Fruit fly (Drosophila melanogaster) whole organism, embryonic: ENCODE measurements around the gene isoQC.
A peak's percentile ranks its signal among the peaks of the same experiment; 100 is the strongest.

ENCODE experiments used
- Antp ChIP-seq: fragments of 200-800 bp; sonication (Bioruptor generic); optimal IDR thresholded peaks from 3 replicates; lab custom pipeline; 2016; ENCODE audit warnings: missing biosample characterization, missing genetic modification characterization
- Atf-2 ChIP-seq: fragments of 200-800 bp; sonication (Bioruptor generic); optimal IDR thresholded peaks from 2 replicates; lab custom pipeline; 2016; ENCODE audit warnings: missing biosample characterization, missing genetic modification characterization
- CG11247 ChIP-seq: fragments of 200-800 bp; sonication (Bioruptor generic); IDR thresholded peaks from 2 replicates; pipeline ENCODE4 v1.3.6; 2022; ENCODE audit warnings: missing biosample characterization, missing genetic modification characterization
- CG12104 ChIP-seq: fragments of 200-800 bp; sonication (Bioruptor generic); optimal IDR thresholded peaks from 3 replicates; lab custom pipeline; 2016; ENCODE audit warnings: missing biosample characterization, missing genetic modification characterization
- CG13287 ChIP-seq: fragments of 200-800 bp; sonication (Bioruptor generic); IDR thresholded peaks from 2 replicates; pipeline ENCODE4 v1.3.6; 2022; ENCODE audit warnings: missing biosample characterization, missing genetic modification characterization; ENCODE audit not compliant: partially characterized antibody
- CG15696 ChIP-seq: fragments of 200-800 bp; sonication (Bioruptor generic); optimal IDR thresholded peaks from 2 replicates; lab custom pipeline; 2019; ENCODE audit warnings: missing biosample characterization, mild to moderate bottlenecking, missing genetic modification characterization, moderate library complexity
- CG17568 ChIP-seq: fragments of 200-800 bp; sonication (Bioruptor generic); optimal IDR thresholded peaks from 2 replicates; lab custom pipeline; 2018; ENCODE audit warnings: missing biosample characterization, mild to moderate bottlenecking, missing genetic modification characterization, moderate library complexity
- CG18011 ChIP-seq: fragments of 200-800 bp; sonication (Bioruptor generic); optimal IDR thresholded peaks from 2 replicates; lab custom pipeline; 2017; ENCODE audit warnings: missing biosample characterization, missing genetic modification characterization, mild to moderate bottlenecking, moderate library complexity, missing genotype
- CG18764 ChIP-seq: fragments of 200-800 bp; sonication (Bioruptor generic); optimal IDR thresholded peaks from 3 replicates; lab custom pipeline; 2016; ENCODE audit warnings: missing biosample characterization, missing genetic modification characterization
- CG3995 ChIP-seq: fragments of 200-800 bp; sonication (Bioruptor generic); optimal IDR thresholded peaks from 3 replicates; lab custom pipeline; 2016; ENCODE audit warnings: missing biosample characterization, missing genetic modification characterization
- CG7963 ChIP-seq: fragments of 200-800 bp; sonication (Bioruptor generic); IDR thresholded peaks from 3 replicates; pipeline ENCODE4 v1.3.6; 2022; ENCODE audit warnings: missing biosample characterization, missing genetic modification characterization; ENCODE audit not compliant: partially characterized antibody
- D19B ChIP-seq: fragments of 200-800 bp; sonication (Bioruptor generic); optimal IDR thresholded peaks from 2 replicates; lab custom pipeline; 2017; ENCODE audit warnings: missing biosample characterization, mild to moderate bottlenecking, missing genetic modification characterization
- Dbx ChIP-seq: fragments of 200-800 bp; sonication (Bioruptor generic); IDR thresholded peaks from 3 replicates; pipeline ENCODE4 v1.3.6; 2022; ENCODE audit warnings: missing biosample characterization, missing genetic modification characterization
- Dek ChIP-seq: fragments of 200-800 bp; sonication (Bioruptor generic); optimal IDR thresholded peaks from 3 replicates; lab custom pipeline; 2019; ENCODE audit warnings: missing biosample characterization, mild to moderate bottlenecking, missing genetic modification characterization, moderate library complexity
- H2.0 ChIP-seq: fragments of 200-800 bp; sonication (Bioruptor generic); IDR thresholded peaks from 2 replicates; pipeline ENCODE4 v1.3.6; 2022; ENCODE audit warnings: missing biosample characterization, missing genetic modification characterization
- Hey ChIP-seq: fragments of 200-800 bp; sonication (Bioruptor generic); optimal IDR thresholded peaks from 3 replicates; lab custom pipeline; 2018; ENCODE audit warnings: missing biosample characterization, mild to moderate bottlenecking, missing genetic modification characterization
- Ptx1 ChIP-seq: fragments of 200-800 bp; sonication (Bioruptor generic); IDR thresholded peaks from 2 replicates; pipeline ENCODE4 v1.3.6; 2022; ENCODE audit warnings: missing biosample characterization, missing genetic modification characterization
- Side ChIP-seq: fragments of 200-800 bp; sonication (Bioruptor generic); optimal IDR thresholded peaks from 2 replicates; lab custom pipeline; 2016; ENCODE audit warnings: missing biosample characterization, missing genetic modification characterization
- Six4 ChIP-seq: fragments of 200-800 bp; sonication (Bioruptor generic); optimal IDR thresholded peaks from 2 replicates; lab custom pipeline; 2016; ENCODE audit warnings: missing biosample characterization, missing genetic modification characterization
- Sox100B ChIP-seq: fragments of 200-800 bp; sonication (Bioruptor generic); optimal IDR thresholded peaks from 3 replicates; lab custom pipeline; 2018; ENCODE audit warnings: missing biosample characterization, mild to moderate bottlenecking, missing genetic modification characterization
- Stat92E ChIP-seq, 3 experiments: fragments of >200 bp in 2 of 3; fragments of 200-800 bp in 1 of 3; sonication (Bioruptor generic) in 1 of 3; optimal IDR thresholded peaks; 2 replicates each; lab custom pipeline; 2017 to 2019; ENCODE audit warnings: missing biosample characterization in 3 of 3, missing genetic modification characterization in 3 of 3, mild to moderate bottlenecking in 1 of 3, moderate library complexity in 1 of 3
- bigmax ChIP-seq: fragments of 200-800 bp; sonication (Bioruptor generic); optimal IDR thresholded peaks from 2 replicates; lab custom pipeline; 2018; ENCODE audit warnings: missing biosample characterization, mild to moderate bottlenecking, missing genetic modification characterization
- btn ChIP-seq: fragments of 200-800 bp; sonication (Bioruptor generic); optimal IDR thresholded peaks from 2 replicates; lab custom pipeline; 2016; ENCODE audit warnings: missing biosample characterization, missing genetic modification characterization
- caup ChIP-seq: fragments of 200-800 bp; sonication (Bioruptor generic); optimal IDR thresholded peaks from 3 replicates; lab custom pipeline; 2017; ENCODE audit warnings: missing biosample characterization, mild to moderate bottlenecking, missing genetic modification characterization, moderate library complexity; ENCODE audit not compliant: severe bottlenecking
- cg ChIP-seq: fragments of 200-800 bp; sonication (Bioruptor generic); optimal IDR thresholded peaks from 3 replicates; lab custom pipeline; 2019; ENCODE audit warnings: missing biosample characterization, mild to moderate bottlenecking, missing genetic modification characterization, moderate library complexity
- chif ChIP-seq, 2 experiments: fragments of 200-800 bp; sonication (Bioruptor generic); optimal IDR thresholded peaks; 3 replicates each; lab custom pipeline; 2016; ENCODE audit warnings: missing biosample characterization in 2 of 2, missing genetic modification characterization in 2 of 2
- crp ChIP-seq, 2 experiments: fragments of 200-800 bp; sonication (Bioruptor generic); optimal IDR thresholded peaks; 2 replicates in 1 of 2; 3 replicates in 1 of 2; lab custom pipeline; 2017; ENCODE audit warnings: missing biosample characterization in 2 of 2, missing genetic modification characterization in 2 of 2, mild to moderate bottlenecking in 1 of 2, moderate library complexity in 1 of 2
- cwo ChIP-seq: fragments of 200-800 bp; sonication (Bioruptor generic); optimal IDR thresholded peaks from 3 replicates; lab custom pipeline; 2017; ENCODE audit warnings: missing biosample characterization, missing genetic modification characterization, mild to moderate bottlenecking, moderate library complexity, missing genetic modification reagents
- dati ChIP-seq: fragments of 200-800 bp; sonication (Bioruptor generic); IDR thresholded peaks from 2 replicates; pipeline ENCODE4 v1.3.6; 2022; ENCODE audit warnings: missing biosample characterization, missing genetic modification characterization
- dmrt11E ChIP-seq: fragments of 200-800 bp; sonication (Bioruptor generic); optimal IDR thresholded peaks from 3 replicates; lab custom pipeline; 2018; ENCODE audit warnings: missing biosample characterization, mild to moderate bottlenecking, missing genetic modification characterization, moderate library complexity
- emc ChIP-seq: fragments of 200-800 bp; sonication (Bioruptor generic); optimal IDR thresholded peaks from 2 replicates; lab custom pipeline; 2016; ENCODE audit warnings: missing biosample characterization, missing genetic modification characterization
- en ChIP-seq: fragments of 200-800 bp; sonication (Bioruptor generic); optimal IDR thresholded peaks from 2 replicates; lab custom pipeline; 2016; ENCODE audit warnings: missing biosample characterization, missing genetic modification characterization
- gcm2 ChIP-seq: fragments of 200-800 bp; sonication (Bioruptor generic); optimal IDR thresholded peaks from 2 replicates; lab custom pipeline; 2016; ENCODE audit warnings: missing biosample characterization, missing genetic modification characterization
- gro ChIP-seq: fragments of 200-800 bp; sonication (Bioruptor generic); optimal IDR thresholded peaks from 2 replicates; lab custom pipeline; 2016; ENCODE audit warnings: missing biosample characterization, missing genetic modification characterization
- gt ChIP-seq: fragments of 200-800 bp; sonication (Bioruptor generic); IDR thresholded peaks from 2 replicates; pipeline ENCODE4 v1.3.6; 2022; ENCODE audit warnings: missing biosample characterization, missing genetic modification characterization
- ken ChIP-seq: fragments of 200-800 bp; sonication (Bioruptor generic); IDR thresholded peaks from 3 replicates; pipeline ENCODE4 v1.3.6; 2022; ENCODE audit warnings: missing biosample characterization, missing genetic modification characterization
- lov ChIP-seq, 2 experiments: fragments of 200-800 bp in 1 of 2; fragments of >200 bp in 1 of 2; sonication (Bioruptor generic) in 1 of 2; IDR thresholded peaks in 1 of 2; optimal IDR thresholded peaks in 1 of 2; 2 replicates in 1 of 2; 3 replicates in 1 of 2; pipeline versions ENCODE4 v1.3.6 to Lab custom; 2017 to 2022; ENCODE audit warnings: missing biosample characterization in 1 of 2, missing genetic modification characterization in 1 of 2
- mld ChIP-seq: fragments of 200-800 bp; sonication (Bioruptor generic); IDR thresholded peaks from 3 replicates; pipeline ENCODE4 v1.3.6; 2022; ENCODE audit warnings: missing biosample characterization, missing genetic modification characterization; ENCODE audit not compliant: partially characterized antibody
- onecut ChIP-seq: fragments of 200-800 bp; sonication (Bioruptor generic); IDR thresholded peaks from 2 replicates; pipeline ENCODE4 v1.3.6; 2022; ENCODE audit warnings: missing biosample characterization, missing genetic modification characterization
- phol ChIP-seq: fragments of 200-800 bp; sonication (Bioruptor generic); optimal IDR thresholded peaks from 3 replicates; lab custom pipeline; 2018; ENCODE audit warnings: missing biosample characterization, mild to moderate bottlenecking, missing genetic modification characterization, moderate library complexity
- pum ChIP-seq: fragments of 200-800 bp; sonication (Bioruptor generic); optimal IDR thresholded peaks from 2 replicates; lab custom pipeline; 2016; ENCODE audit warnings: missing biosample characterization, missing genetic modification characterization
- schlank ChIP-seq: fragments of 200-800 bp; sonication (Bioruptor generic); optimal IDR thresholded peaks from 2 replicates; lab custom pipeline; 2018; ENCODE audit warnings: missing biosample characterization, mild to moderate bottlenecking, missing genetic modification characterization
- sens ChIP-seq: fragments of 200-800 bp; sonication (Bioruptor generic); peaks from one replicate; lab custom pipeline; 2016; ENCODE audit warnings: missing biosample characterization, missing genetic modification characterization
- shn ChIP-seq: fragments of 200-800 bp; sonication (Bioruptor generic); optimal IDR thresholded peaks from 3 replicates; lab custom pipeline; 2016; ENCODE audit warnings: missing biosample characterization, missing genetic modification characterization
- sim ChIP-seq: fragments of 200-800 bp; sonication (Bioruptor generic); IDR thresholded peaks from 2 replicates; pipeline ENCODE4 v1.3.6; 2022; ENCODE audit warnings: missing biosample characterization, missing genetic modification characterization
- usp ChIP-seq: fragments of >200 bp; optimal IDR thresholded peaks from 2 replicates; lab custom pipeline; 2017; ENCODE audit warnings: missing biosample characterization, missing genetic modification characterization
- zen2 ChIP-seq: fragments of 200-800 bp; sonication (Bioruptor generic); IDR thresholded peaks from 3 replicates; pipeline ENCODE4 v1.3.6; 2022; ENCODE audit warnings: missing biosample characterization, missing genetic modification characterization; ENCODE audit not compliant: partially characterized antibody
- zfh2 ChIP-seq: fragments of 200-800 bp; sonication (Bioruptor generic); optimal IDR thresholded peaks from 2 replicates; lab custom pipeline; 2016; ENCODE audit warnings: missing biosample characterization, missing genetic modification characterization

The isoQC gene

DNA sequence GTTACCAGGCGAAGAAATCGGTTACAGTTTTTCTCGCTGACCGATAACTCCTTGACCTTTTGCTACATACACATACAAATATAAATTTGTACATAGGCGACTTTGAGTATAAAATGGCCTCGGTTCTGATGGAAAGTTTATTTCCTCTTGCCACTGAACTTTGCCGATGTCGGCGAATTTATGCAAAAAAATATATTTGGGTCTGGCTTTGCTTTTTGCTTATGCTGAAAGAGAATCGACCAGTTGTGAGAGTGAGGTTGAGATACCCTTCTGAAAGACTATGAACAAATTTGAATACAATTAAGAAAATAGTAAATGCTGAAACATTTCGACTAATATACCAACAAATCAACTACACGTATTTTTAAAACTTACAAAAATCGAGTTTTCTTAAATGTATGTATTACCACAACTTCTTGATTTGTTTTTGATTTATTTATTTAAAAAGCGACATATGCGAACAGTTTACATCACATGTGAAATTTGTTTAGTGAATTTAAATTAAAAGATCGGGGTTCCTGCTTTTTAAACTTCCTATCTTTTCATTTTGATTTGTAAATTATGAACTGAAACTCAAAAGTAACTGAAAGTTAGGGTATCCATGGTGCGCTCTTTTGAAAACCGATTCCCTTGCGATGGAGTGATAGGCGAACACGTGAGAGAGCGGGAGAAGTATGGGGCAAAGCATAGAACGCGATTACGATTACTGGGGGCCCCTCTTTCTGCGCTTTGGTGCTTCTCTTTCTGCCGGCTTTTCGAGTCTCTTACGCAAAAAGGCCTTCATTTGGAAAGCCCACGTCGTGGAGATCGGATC, 35.1 kb downstream of the isoQC start (continued):
- peak; percentile 67 for TF ChIP-seq Atf-2 (GFP tag; lab: Kevin White, UChicago)
- TF ChIP-seq gcm2 (GFP tag; lab: Kevin White, UChicago): peak; percentile 42
- TF ChIP-seq Side: peak; percentile 73
- TF ChIP-seq btn: peak; percentile 27
- TF ChIP-seq gt (GFP tag; lab: Robert Waterston, UW): no peak
- TF ChIP-seq chif (GFP tag; optimal IDR thresholded peaks at IDR 0.05; lab: Kevin White, UChicago): peak; percentile 57 to 67
- peak; percentile 97 for TF ChIP-seq sens (GFP tag; lab: Kevin White, UChicago)
- peak; percentile 78 for TF ChIP-seq Dek (tag; lab: Kevin White, UChicago)
- peak; percentile 65 for TF ChIP-seq Six4 (GFP tag; lab: Kevin White, UChicago)
- peak; percentile 62 for TF ChIP-seq CG15696
- peak; percentile 62 for TF ChIP-seq pum (GFP tag; lab: Kevin White, UChicago)
- peak; percentile 74 for TF ChIP-seq D19B
- peak; percentile 74 for TF ChIP-seq zfh2 (GFP tag; lab: Kevin White, UChicago)
- TF ChIP-seq Antp (GFP tag; lab: Kevin White, UChicago): peak; percentile 5
- TF ChIP-seq CG18011 (GFP tag; lab: Kevin White, UChicago): peak; percentile 31
- TF ChIP-seq phol: peak; percentile 75
- no peak for TF ChIP-seq bigmax
- peak; percentile 34; the same call in 1 of the 2 replicates for TF ChIP-seq onecut (GFP tag; lab: Robert Waterston, UW)
- peak; percentile 80 for TF ChIP-seq gro (GFP tag; lab: Kevin White, UChicago)
- TF ChIP-seq zen2 (GFP tag; lab: Robert Waterston, UW): no peak
- peak in 1 of 3 experiments; percentile 68 for TF ChIP-seq Stat92E (GFP tag; optimal IDR thresholded peaks at IDR 0.05; lab: Kevin White, UChicago)
- TF ChIP-seq CG13287 (GFP tag; lab: Robert Waterston, UW): no peak
- TF ChIP-seq Hey (tag; lab: Kevin White, UChicago): no peak
- no peak for TF ChIP-seq sim (GFP tag; lab: Robert Waterston, UW)
- peak; percentile 78 for TF ChIP-seq caup (GFP tag; lab: Kevin White, UChicago)
- TF ChIP-seq dati: no peak
- TF ChIP-seq cwo (GFP tag; lab: Kevin White, UChicago): peak; percentile 96
- TF ChIP-seq dmrt11E (tag; lab: Kevin White, UChicago): peak; percentile 78
- TF ChIP-seq CG7963 (GFP tag; lab: Robert Waterston, UW): no peak
- peak; percentile 88 for TF ChIP-seq Sox100B
- TF ChIP-seq CG3995 (GFP tag; lab: Kevin White, UChicago): peak; percentile 41
- TF ChIP-seq emc (GFP tag; lab: Kevin White, UChicago): peak; percentile 55
- TF ChIP-seq CG12104: peak; percentile 77
- peak in 1 of 2 experiments; percentile 28 for TF ChIP-seq crp (GFP tag; optimal IDR thresholded peaks at IDR 0.05; lab: Kevin White, UChicago)
- TF ChIP-seq Dbx (GFP tag; lab: Robert Waterston, UW): no peak
- TF ChIP-seq H2.0 (GFP tag; lab: Robert Waterston, UW): no peak
- TF ChIP-seq mld (GFP tag; lab: Robert Waterston, UW): no peak
- TF ChIP-seq lov (optimal IDR thresholded peaks at IDR 0.05; lab: Kevin White, UChicago): no peak
- TF ChIP-seq lov (GFP tag; IDR thresholded peaks at IDR 0.05; lab: Robert Waterston, UW): no peak
- TF ChIP-seq cg (GFP tag; lab: Kevin White, UChicago): no peak
- peak; percentile 53 for TF ChIP-seq Ptx1 (GFP tag; lab: Robert Waterston, UW)
- peak; percentile 47 for TF ChIP-seq en (GFP tag; lab: Kevin White, UChicago)
- peak; percentile 74 for TF ChIP-seq shn (GFP tag; lab: Kevin White, UChicago)
- no peak for TF ChIP-seq CG11247 (GFP tag; lab: Robert Waterston, UW)
- TF ChIP-seq ken (GFP tag; lab: Robert Waterston, UW): no peak
- no peak for TF ChIP-seq usp (GFP tag; lab: Kevin White, UChicago)
- TF ChIP-seq CG17568 (GFP tag; lab: Kevin White, UChicago): peak; percentile 58
- TF ChIP-seq CG18764 (GFP tag; lab: Kevin White, UChicago): no peak
- TF ChIP-seq schlank (tag; lab: Kevin White, UChicago): peak; percentile 51
